Worm (Caenorhabditis elegans) whole organism, L4/young adult: ENCODE results near the gene Y37H2A.18.

ENCODE experiments used
- W03F9.2 ChIP-seq: fragments of 150-350 bp; optimal IDR thresholded peaks from 2 replicates; lab custom pipeline; 2014; ENCODE audit warnings: missing biosample characterization, missing genetic modification characterization
- dao-5 ChIP-seq: sonication (generic microtip); optimal IDR thresholded peaks from 2 replicates; lab custom pipeline; 2016; ENCODE audit warnings: missing genotype, missing genetic modification characterization, moderate library complexity, missing compliant biosample characterization
- him-1 ChIP-seq: sonication (generic microtip); optimal IDR thresholded peaks from 2 replicates; lab custom pipeline; 2016; ENCODE audit warnings: missing genotype, missing genetic modification reagents, missing genetic modification characterization, missing compliant biosample characterization

- TF ChIP-seq W03F9.2 (tag; lab: Kevin White, UChicago) (no peak), him-1 (tag; lab: Kevin White, UChicago) (no peak), dao-5 (tag; lab: Kevin White, UChicago) (no peak)
These were observed 9.5 kb upstream of the Y37H2A.18 start, which contains the start of gene Y37H2A.13 for ce11 chrV:18142549-18142948.
